Fruit fly (Drosophila melanogaster) whole organism, embryonic: ENCODE measurements around the gene Vha100-2.

Experiments used
- CG10321 ChIP-seq: fragments of 200-800 bp; sonication (Bioruptor generic); IDR thresholded peaks from 2 replicates; pipeline ENCODE4 v1.3.6; 2022; ENCODE audit warnings: missing biosample characterization, missing genetic modification characterization
- CG10565 ChIP-seq: fragments of 200-800 bp; sonication (Bioruptor generic); optimal IDR thresholded peaks from 3 replicates; lab custom pipeline; 2016; ENCODE audit warnings: missing biosample characterization, mild to moderate bottlenecking, missing genetic modification characterization
- CG1233 ChIP-seq: fragments of 200-800 bp; sonication (Bioruptor generic); optimal IDR thresholded peaks from 4 replicates; lab custom pipeline; 2018; ENCODE audit warnings: missing biosample characterization, mild to moderate bottlenecking, missing genetic modification characterization
- CG13775 ChIP-seq: fragments of 200-800 bp; sonication (Bioruptor generic); optimal IDR thresholded peaks from 3 replicates; lab custom pipeline; 2017; ENCODE audit warnings: missing biosample characterization, mild to moderate bottlenecking, missing genetic modification characterization
- CG14441 ChIP-seq: fragments of 200-800 bp; sonication (Bioruptor generic); IDR thresholded peaks from 2 replicates; pipeline ENCODE4 v1.3.6; 2022; ENCODE audit warnings: missing biosample characterization, missing genetic modification characterization
- CG14965 ChIP-seq: fragments of 200-800 bp; sonication (Bioruptor generic); optimal IDR thresholded peaks from 2 replicates; lab custom pipeline; 2016; ENCODE audit warnings: missing biosample characterization, missing genetic modification characterization, borderline replicate concordance
- CG17186 ChIP-seq: fragments of 200-800 bp; sonication (Bioruptor generic); optimal IDR thresholded peaks from 3 replicates; lab custom pipeline; 2017; ENCODE audit warnings: missing biosample characterization, missing genetic modification reagents, missing genetic modification characterization
- CG17912 ChIP-seq: fragments of 200-800 bp; sonication (Bioruptor generic); optimal IDR thresholded peaks from 2 replicates; lab custom pipeline; 2018; ENCODE audit warnings: missing biosample characterization, mild to moderate bottlenecking, missing genetic modification characterization
- CG18764 ChIP-seq: fragments of 200-800 bp; sonication (Bioruptor generic); optimal IDR thresholded peaks from 3 replicates; lab custom pipeline; 2016; ENCODE audit warnings: missing biosample characterization, missing genetic modification characterization
- CG2712 ChIP-seq: fragments of 200-800 bp; optimal IDR thresholded peaks from 3 replicates; lab custom pipeline; 2019; ENCODE audit warnings: missing biosample characterization, mild to moderate bottlenecking, missing genetic modification characterization, moderate library complexity
- CG31388 ChIP-seq: fragments of 200-800 bp; sonication (Bioruptor generic); optimal IDR thresholded peaks from 2 replicates; lab custom pipeline; 2016; ENCODE audit warnings: missing biosample characterization, missing genetic modification characterization
- CG3838 ChIP-seq: fragments of 200-800 bp; sonication (Bioruptor generic); optimal IDR thresholded peaks from 3 replicates; lab custom pipeline; 2016; ENCODE audit warnings: missing biosample characterization, missing genetic modification characterization
- CG6689 ChIP-seq: fragments of 200-800 bp; sonication (Bioruptor generic); IDR thresholded peaks from 2 replicates; pipeline ENCODE4 v1.3.6; 2022; ENCODE audit warnings: missing biosample characterization, missing genetic modification characterization
- CG6765 ChIP-seq: fragments of 200-800 bp; sonication (Bioruptor generic); optimal IDR thresholded peaks from 3 replicates; lab custom pipeline; 2017; ENCODE audit warnings: missing biosample characterization, mild to moderate bottlenecking, missing genetic modification characterization
- CG6791 ChIP-seq: fragments of 200-800 bp; sonication (Bioruptor generic); IDR thresholded peaks from 3 replicates; pipeline ENCODE4 v1.3.6; 2022; ENCODE audit warnings: missing biosample characterization, missing genetic modification characterization; ENCODE audit not compliant: partially characterized antibody
- CG7271 ChIP-seq: fragments of 200-800 bp; sonication (Bioruptor generic); optimal IDR thresholded peaks from 2 replicates; lab custom pipeline; 2018; ENCODE audit warnings: missing biosample characterization, mild to moderate bottlenecking, missing genetic modification characterization, moderate library complexity
- CG8290 ChIP-seq, 3 experiments: fragments of 200-800 bp; sonication (Bioruptor generic); optimal IDR thresholded peaks; 2 replicates each; lab custom pipeline; 2016 to 2019; ENCODE audit warnings: missing biosample characterization in 3 of 3, missing genetic modification characterization in 3 of 3, mild to moderate bottlenecking in 2 of 3, moderate library complexity in 1 of 3
- CG9215 ChIP-seq: fragments of 200-800 bp; sonication (Bioruptor generic); IDR thresholded peaks from 2 replicates; pipeline ENCODE4 v1.3.6; 2022; ENCODE audit warnings: missing biosample characterization, missing genetic modification characterization
- CG9609 ChIP-seq: fragments of 200-800 bp; sonication (Bioruptor generic); optimal IDR thresholded peaks from 3 replicates; lab custom pipeline; 2016; ENCODE audit warnings: missing biosample characterization, missing genetic modification characterization
- CHES-1-like ChIP-seq: fragments of 200-800 bp; sonication (Bioruptor generic); optimal IDR thresholded peaks from 2 replicates; lab custom pipeline; 2016; ENCODE audit warnings: missing biosample characterization, missing genetic modification characterization
- Dip3 ChIP-seq: fragments of 200-800 bp; sonication (Bioruptor generic); optimal IDR thresholded peaks from 3 replicates; lab custom pipeline; 2016; ENCODE audit warnings: missing biosample characterization, missing genetic modification characterization
- GATAe ChIP-seq: fragments of 200-800 bp; sonication (Bioruptor generic); conservative IDR thresholded peaks from 2 replicates; pipeline ENCODE4 v1.3.6; 2022; ENCODE audit warnings: missing biosample characterization, missing genetic modification characterization
- Gug ChIP-seq: fragments of 200-800 bp; sonication (Bioruptor generic); IDR thresholded peaks from 4 replicates; pipeline ENCODE4 v1.3.6; 2022; ENCODE audit warnings: missing biosample characterization, missing genetic modification characterization
- Hey ChIP-seq: fragments of 200-800 bp; sonication (Bioruptor generic); optimal IDR thresholded peaks from 3 replicates; lab custom pipeline; 2018; ENCODE audit warnings: missing biosample characterization, mild to moderate bottlenecking, missing genetic modification characterization
- Hmr ChIP-seq: fragments of 200-800 bp; sonication (Bioruptor generic); optimal IDR thresholded peaks from 3 replicates; lab custom pipeline; 2017; ENCODE audit warnings: mild to moderate bottlenecking, missing biosample characterization, missing genetic modification reagents, missing genetic modification characterization
- Hr51 ChIP-seq, 2 experiments: fragments of 200-800 bp; sonication (Bioruptor generic); optimal IDR thresholded peaks; 2 replicates in 1 of 2; 3 replicates in 1 of 2; lab custom pipeline; 2016 to 2018; ENCODE audit warnings: missing biosample characterization in 2 of 2, missing genetic modification characterization in 2 of 2, mild to moderate bottlenecking in 1 of 2, moderate library complexity in 1 of 2
- MBD-R2 ChIP-seq: fragments of 200-800 bp; sonication (Bioruptor generic); IDR thresholded peaks from 2 replicates; pipeline ENCODE4 v1.3.6; 2022; ENCODE audit warnings: missing biosample characterization, missing genetic modification characterization
- Mes4 ChIP-seq: fragments of 200-800 bp; sonication (Bioruptor generic); optimal IDR thresholded peaks from 2 replicates; lab custom pipeline; 2016; ENCODE audit warnings: missing biosample characterization, missing genetic modification characterization
- Rx ChIP-seq: fragments of 200-800 bp; sonication (Bioruptor generic); IDR thresholded peaks from 2 replicates; pipeline ENCODE4 v1.3.6; 2022; ENCODE audit warnings: missing biosample characterization, missing genetic modification characterization
- Taf1 ChIP-seq: fragments of 200-800 bp; sonication (Bioruptor generic); IDR thresholded peaks from 2 replicates; pipeline ENCODE4 v1.3.6; 2022; ENCODE audit warnings: missing biosample characterization, missing genetic modification characterization
- Xrp1 ChIP-seq: fragments of 200-800 bp; sonication (Bioruptor generic); IDR thresholded peaks from 2 replicates; pipeline ENCODE4 v1.3.6; 2022; ENCODE audit warnings: missing biosample characterization, missing genetic modification characterization
- bbx ChIP-seq: fragments of 200-800 bp; sonication (Bioruptor generic); IDR thresholded peaks from 2 replicates; pipeline ENCODE4 v1.3.6; 2022; ENCODE audit warnings: missing biosample characterization, missing genetic modification characterization; ENCODE audit not compliant: partially characterized antibody
- eve ChIP-seq, 2 experiments: fragments of >200 bp; optimal IDR thresholded peaks; 2 replicates each; lab custom pipeline; 2017; ENCODE audit warnings: missing biosample characterization in 2 of 2, missing genetic modification characterization in 2 of 2
- fu2 ChIP-seq: fragments of 200-800 bp; sonication (Bioruptor generic); optimal IDR thresholded peaks from 2 replicates; lab custom pipeline; 2016; ENCODE audit warnings: missing biosample characterization, missing genetic modification characterization
- gcm ChIP-seq: fragments of 200-800 bp; sonication (Bioruptor generic); optimal IDR thresholded peaks from 2 replicates; lab custom pipeline; 2019; ENCODE audit warnings: missing biosample characterization, mild to moderate bottlenecking, missing genetic modification characterization, moderate library complexity
- jing ChIP-seq: fragments of 200-800 bp; sonication (Bioruptor generic); optimal IDR thresholded peaks from 2 replicates; lab custom pipeline; 2018; ENCODE audit warnings: missing biosample characterization, mild to moderate bottlenecking, missing genetic modification characterization
- pan ChIP-seq, 4 experiments: fragments of >200 bp in 3 of 4; fragments of 200-800 bp in 1 of 4; sonication (Bioruptor generic) in 1 of 4; optimal IDR thresholded peaks in 3 of 4; IDR thresholded peaks in 1 of 4; 2 replicates each; pipeline versions ENCODE4 v1.3.6 to Lab custom; 2017 to 2022; ENCODE audit warnings: missing biosample characterization in 2 of 4, missing genetic modification characterization in 2 of 4, mixed read lengths in 1 of 4
- pnt ChIP-seq: fragments of 200-800 bp; sonication (Bioruptor generic); optimal IDR thresholded peaks from 3 replicates; lab custom pipeline; 2016; ENCODE audit warnings: missing biosample characterization, missing genetic modification characterization
- prd ChIP-seq, 3 experiments: fragments of >200 bp in 2 of 3; fragments of 200-800 bp in 1 of 3; sonication (Bioruptor generic) in 1 of 3; optimal IDR thresholded peaks in 2 of 3; IDR thresholded peaks in 1 of 3; 2 replicates in 2 of 3; 3 replicates in 1 of 3; pipeline versions ENCODE4 v1.3.6 to Lab custom; 2017 to 2022; ENCODE audit warnings: missing biosample characterization in 1 of 3, missing genetic modification characterization in 1 of 3
- ranshi ChIP-seq: fragments of 200-800 bp; sonication (Bioruptor generic); IDR thresholded peaks from 2 replicates; pipeline ENCODE4 v1.3.6; 2022; ENCODE audit warnings: missing biosample characterization, missing genetic modification characterization
- rib ChIP-seq: fragments of 200-800 bp; sonication (Bioruptor generic); IDR thresholded peaks from 2 replicates; pipeline ENCODE4 v1.3.6; 2022; ENCODE audit warnings: missing biosample characterization, missing genetic modification characterization
- salm ChIP-seq: fragments of 200-800 bp; sonication (Bioruptor generic); optimal IDR thresholded peaks from 2 replicates; lab custom pipeline; 2018; ENCODE audit warnings: missing biosample characterization, mild to moderate bottlenecking, missing genetic modification characterization
- sim ChIP-seq: fragments of 200-800 bp; sonication (Bioruptor generic); IDR thresholded peaks from 2 replicates; pipeline ENCODE4 v1.3.6; 2022; ENCODE audit warnings: missing biosample characterization, missing genetic modification characterization
- stc ChIP-seq: fragments of 200-800 bp; sonication (Bioruptor generic); IDR thresholded peaks from 2 replicates; pipeline ENCODE4 v1.3.6; 2022; ENCODE audit warnings: missing biosample characterization, missing genetic modification characterization
- unc-4 ChIP-seq: fragments of 200-800 bp; sonication (Bioruptor generic); IDR thresholded peaks from 2 replicates; pipeline ENCODE4 v1.3.6; 2022; ENCODE audit warnings: missing biosample characterization, missing genetic modification characterization; ENCODE audit not compliant: partially characterized antibody
- wor ChIP-seq: fragments of 200-800 bp; sonication (Bioruptor generic); IDR thresholded peaks from 2 replicates; pipeline ENCODE4 v1.3.6; 2022; ENCODE audit warnings: missing biosample characterization, missing genetic modification characterization
- zfh1 ChIP-seq: fragments of 200-800 bp; sonication (Bioruptor generic); IDR thresholded peaks from 3 replicates; pipeline ENCODE4 v1.3.6; 2022; ENCODE audit warnings: missing biosample characterization, missing genetic modification characterization

Gene Vha100-2

DNA sequence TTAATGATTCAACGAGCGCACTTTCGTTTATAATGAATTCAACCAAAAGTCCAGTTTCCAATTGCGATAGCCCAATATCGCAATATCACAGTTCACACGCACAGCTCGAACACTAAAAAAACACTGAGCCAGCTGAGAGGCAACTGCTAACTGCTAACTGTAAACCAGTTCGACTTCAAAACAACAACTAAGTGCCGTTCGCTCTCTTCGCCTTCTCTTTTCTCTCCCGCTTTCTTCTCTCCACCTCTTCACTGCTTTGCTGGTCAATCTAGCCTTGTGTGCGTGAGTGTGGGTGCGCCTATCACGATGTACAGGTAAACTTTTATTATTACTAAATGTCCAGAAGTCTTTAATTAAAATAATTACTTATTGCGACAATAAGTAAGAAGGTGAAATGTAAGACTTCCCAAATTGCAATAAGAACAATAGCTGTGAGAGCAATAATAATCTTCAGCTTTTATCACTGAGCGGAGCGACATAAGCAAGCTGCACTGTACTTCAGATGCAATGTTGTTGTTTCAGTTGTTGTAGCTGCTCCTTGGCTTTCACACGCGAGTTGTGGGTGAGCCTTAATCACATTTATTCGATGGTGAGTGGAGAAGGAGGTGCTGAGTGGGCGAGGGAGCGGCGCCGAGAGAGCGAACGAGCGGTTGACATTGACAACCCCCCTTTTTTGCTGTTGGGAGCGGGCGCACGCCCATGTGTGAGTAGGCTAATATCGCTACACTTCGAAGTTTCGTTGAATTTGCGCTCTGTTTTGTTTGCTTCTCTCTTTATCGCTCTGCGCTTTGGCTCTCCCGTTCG, 2.0 kb downstream of the Vha100-2 start, which contains the start of gene Vti1b:
Vti1b (plus strand) TSS at position 195 of the 804 bp plus-strand sequence.
- TF ChIP-seq CG13775 (GFP tag; lab: Kevin White, UChicago) (peak; percentile 88), salm (tag; lab: Kevin White, UChicago) (peak; percentile 85), stc (GFP tag; lab: Robert Waterston, UW) (peak; percentile 91), CHES-1-like (GFP tag; lab: Kevin White, UChicago) (peak; percentile 90), CG17912 (peak; percentile 60), CG18764 (GFP tag; lab: Kevin White, UChicago) (peak; percentile 79), CG9609 (GFP tag; lab: Kevin White, UChicago) (peak; percentile 91), GATAe (GFP tag; lab: Robert Waterston, UW) (peak; percentile 71), CG6791 (no peak), Rx (GFP tag; lab: Robert Waterston, UW) (peak; percentile 87), pnt (GFP tag; lab: Kevin White, UChicago) (peak; percentile 85), CG6765 (GFP tag; lab: Kevin White, UChicago) (peak; percentile 83), ranshi (GFP tag; lab: Robert Waterston, UW) (peak; percentile 92), jing (peak; percentile 91), Taf1 (GFP tag; lab: Robert Waterston, UW) (peak; percentile 87), MBD-R2 (GFP tag; lab: Robert Waterston, UW) (peak; percentile 55; the same call in 1 of the 2 replicates), Gug (GFP tag; lab: Robert Waterston, UW) (peak; percentile 94), CG14441 (GFP tag; lab: Robert Waterston, UW) (peak; percentile 94), unc-4 (GFP tag; lab: Robert Waterston, UW) (no peak), CG6689 (GFP tag; lab: Robert Waterston, UW) (peak; percentile 93), CG3838 (peak; percentile 89), CG10321 (GFP tag; lab: Robert Waterston, UW) (peak; percentile 51; the same call in 1 of the 2 replicates), rib (GFP tag; lab: Robert Waterston, UW) (peak; percentile 74; the same call in 1 of the 2 replicates), Dip3 (GFP tag; lab: Kevin White, UChicago) (peak; percentile 92), Hey (tag; lab: Kevin White, UChicago) (peak; percentile 0), eve (GFP tag; optimal IDR thresholded peaks at IDR 0.05; lab: Kevin White, UChicago) (no peak), CG2712 (tag; lab: Kevin White, UChicago) (peak; percentile 97), sim (GFP tag; lab: Robert Waterston, UW) (peak; percentile 73), CG10565 (GFP tag; lab: Kevin White, UChicago) (peak; percentile 62), CG14965 (GFP tag; lab: Kevin White, UChicago) (peak; percentile 61), pan (optimal IDR thresholded peaks at IDR 0.05; lab: Kevin White, UChicago) (no peak), pan (GFP tag; optimal IDR thresholded peaks at IDR 0.05 in 1 of 2, IDR thresholded peaks at IDR 0.05 in 1 of 2) (peak in 1 of 2 experiments; percentile 95), Xrp1 (GFP tag; lab: Robert Waterston, UW) (peak; percentile 96), gcm (GFP tag; lab: Kevin White, UChicago) (peak; percentile 88), bbx (GFP tag; lab: Robert Waterston, UW) (no peak), CG7271 (tag; lab: Kevin White, UChicago) (peak; percentile 70), Hmr (peak; percentile 90), Mes4 (GFP tag; lab: Kevin White, UChicago) (peak; percentile 90), CG8290 (GFP tag; optimal IDR thresholded peaks at IDR 0.05; lab: Kevin White, UChicago) (peak; percentile 53), CG8290 (tag; optimal IDR thresholded peaks at IDR 0.05; lab: Kevin White, UChicago) (peak; percentile 45 to 81), CG9215 (peak; percentile 91), wor (peak; percentile 93), CG1233 (GFP tag; lab: Kevin White, UChicago) (peak; percentile 91), zfh1 (GFP tag; lab: Robert Waterston, UW) (peak; percentile 92), prd (optimal IDR thresholded peaks at IDR 0.05; lab: Kevin White, UChicago) (no peak), prd (GFP tag; IDR thresholded peaks at IDR 0.05; lab: Robert Waterston, UW) (peak; percentile 96), CG17186 (GFP tag; lab: Kevin White, UChicago) (peak; percentile 75), fu2 (GFP tag; lab: Kevin White, UChicago) (peak; percentile 84), CG31388 (GFP tag; lab: Kevin White, UChicago) (peak; percentile 83), Hr51 (GFP tag; optimal IDR thresholded peaks at IDR 0.05; lab: Kevin White, UChicago) (peak; percentile 92 to 95)
